Worm (Caenorhabditis elegans): ENCODE data around the gene mca-3.

DNA sequence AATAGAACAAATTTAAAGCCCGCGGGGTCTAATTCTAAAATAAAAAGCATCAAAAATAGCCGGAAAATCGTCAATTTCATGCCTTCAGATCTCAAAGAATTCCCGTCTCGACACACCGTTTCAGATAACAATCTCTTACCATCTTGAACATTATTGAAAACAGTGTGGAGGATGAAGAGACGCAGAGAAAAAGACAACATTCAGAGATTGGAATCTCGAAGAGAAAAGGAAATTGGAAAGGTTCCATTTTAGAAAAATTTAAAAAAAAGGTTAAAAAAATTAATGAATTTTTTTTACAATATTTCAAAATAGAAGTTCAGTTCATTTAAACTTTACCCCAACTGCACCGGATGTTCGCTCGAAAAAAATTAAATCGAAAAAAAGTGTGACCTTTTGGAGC, 35.9 kb downstream of the mca-3 start:
- no peak for TF ChIP-seq jun-1 (tag; optimal IDR thresholded peaks at IDR 0.05)
- no peak for TF ChIP-seq zfp-3 (GFP tag; conservative IDR thresholded peaks at IDR 0.05)
- TF ChIP-seq aha-1 (tag) = no peak
- no peak for TF ChIP-seq snpc-1.2 (GFP tag; IDR thresholded peaks at IDR 0.05)
- no peak for TF ChIP-seq pqm-1 (tag; optimal IDR thresholded peaks at IDR 0.05)
